Fruit fly (Drosophila melanogaster) whole organism, embryonic: Measurements from ENCODE around the gene Snx27.
A peak's percentile ranks its signal among the peaks of the same experiment; 100 is the strongest.

ENCODE experiments used
- Awh ChIP-seq: fragments of 200-800 bp; sonication (Bioruptor generic); IDR thresholded peaks from 2 replicates; pipeline ENCODE4, ENCODE4 v1.3.6; 2022; ENCODE audit warnings: missing biosample characterization, missing genetic modification characterization
- Bdp1 ChIP-seq: fragments of 200-800 bp; sonication (Bioruptor generic); optimal IDR thresholded peaks from 3 replicates; lab custom pipeline; 2016; ENCODE audit warnings: missing biosample characterization, missing genetic modification characterization
- BtbVII ChIP-seq: fragments of 200-800 bp; sonication (Bioruptor generic); optimal IDR thresholded peaks from 3 replicates; lab custom pipeline; 2017; ENCODE audit warnings: missing biosample characterization, mild to moderate bottlenecking, missing genetic modification characterization
- CG1024 ChIP-seq: fragments of 200-800 bp; sonication (Bioruptor generic); IDR thresholded peaks from 2 replicates; pipeline ENCODE4 v1.3.6; 2022; ENCODE audit warnings: missing biosample characterization, missing genetic modification characterization
- CG11247 ChIP-seq: fragments of 200-800 bp; sonication (Bioruptor generic); IDR thresholded peaks from 2 replicates; pipeline ENCODE4 v1.3.6; 2022; ENCODE audit warnings: missing biosample characterization, missing genetic modification characterization
- CG12236 ChIP-seq: fragments of 200-800 bp; sonication (Bioruptor generic); optimal IDR thresholded peaks from 2 replicates; lab custom pipeline; 2016; ENCODE audit warnings: missing biosample characterization, missing genetic modification characterization
- CG15011 ChIP-seq: fragments of 200-800 bp; sonication (Bioruptor generic); optimal IDR thresholded peaks from 3 replicates; lab custom pipeline; 2018; ENCODE audit warnings: missing biosample characterization, mild to moderate bottlenecking, missing genetic modification characterization
- CG1529 ChIP-seq: fragments of 200-800 bp; sonication (Bioruptor generic); optimal IDR thresholded peaks from 3 replicates; lab custom pipeline; 2018; ENCODE audit warnings: missing biosample characterization, missing genetic modification characterization
- CG1603 ChIP-seq: fragments of 200-800 bp; sonication (Bioruptor generic); optimal IDR thresholded peaks from 2 replicates; lab custom pipeline; 2019; ENCODE audit warnings: missing biosample characterization, mild to moderate bottlenecking, missing genetic modification characterization, moderate library complexity
- CG1647 ChIP-seq: fragments of 200-800 bp; sonication (Bioruptor generic); optimal IDR thresholded peaks from 3 replicates; lab custom pipeline; 2016; ENCODE audit warnings: missing biosample characterization, missing genetic modification characterization
- CG16863 ChIP-seq: fragments of 200-800 bp; sonication (Bioruptor generic); optimal IDR thresholded peaks from 3 replicates; lab custom pipeline; 2016; ENCODE audit warnings: missing biosample characterization, missing genetic modification characterization
- CG17361 ChIP-seq: fragments of 200-800 bp; sonication (Bioruptor generic); IDR thresholded peaks from 3 replicates; pipeline ENCODE4 v1.3.6; 2022; ENCODE audit warnings: missing biosample characterization, missing genetic modification characterization
- CG1792 ChIP-seq: fragments of 200-800 bp; sonication (Bioruptor generic); optimal IDR thresholded peaks from 2 replicates; lab custom pipeline; 2016; ENCODE audit warnings: missing biosample characterization, missing genetic modification characterization
- CG2120 ChIP-seq: fragments of 200-800 bp; sonication (Bioruptor generic); optimal IDR thresholded peaks from 3 replicates; lab custom pipeline; 2016; ENCODE audit warnings: missing biosample characterization, missing genetic modification characterization
- CG34376 ChIP-seq: fragments of 200-800 bp; sonication (Bioruptor generic); optimal IDR thresholded peaks from 2 replicates; lab custom pipeline; 2018; ENCODE audit warnings: missing biosample characterization, mild to moderate bottlenecking, missing genetic modification characterization
- CG34422 ChIP-seq: fragments of 200-800 bp; sonication (Bioruptor generic); IDR thresholded peaks from 3 replicates; pipeline ENCODE4 v1.3.6; 2022; ENCODE audit warnings: missing biosample characterization, missing genetic modification characterization
- CG43689 ChIP-seq: fragments of 200-800 bp; sonication (Bioruptor generic); IDR thresholded peaks from 2 replicates; pipeline ENCODE4 v1.3.6; 2022; ENCODE audit warnings: missing biosample characterization, missing genetic modification characterization
- CG4854 ChIP-seq: fragments of 200-800 bp; sonication (Bioruptor generic); optimal IDR thresholded peaks from 2 replicates; lab custom pipeline; 2016; ENCODE audit warnings: missing biosample characterization, missing genetic modification characterization, inconsistent platforms
- CG6254 ChIP-seq: fragments of 200-800 bp; sonication (Bioruptor generic); optimal IDR thresholded peaks from 3 replicates; lab custom pipeline; 2017; ENCODE audit warnings: mild to moderate bottlenecking, missing biosample characterization, missing genetic modification reagents, missing genetic modification characterization
- CG6272 ChIP-seq: fragments of 200-800 bp; sonication (Bioruptor generic); IDR thresholded peaks from 2 replicates; pipeline ENCODE4 v1.3.6; 2022; ENCODE audit warnings: missing biosample characterization, missing genetic modification characterization
- CTCF ChIP-seq: fragments of 200-800 bp; sonication (Bioruptor generic); optimal IDR thresholded peaks from 2 replicates; lab custom pipeline; 2017; ENCODE audit warnings: missing biosample characterization, mild to moderate bottlenecking, missing genetic modification characterization, moderate library complexity
- CrebB ChIP-seq: fragments of 200-800 bp; sonication (Bioruptor generic); optimal IDR thresholded peaks from 3 replicates; lab custom pipeline; 2018; ENCODE audit warnings: missing biosample characterization, mild to moderate bottlenecking, missing genetic modification characterization
- Dll ChIP-seq: fragments of 200-800 bp; sonication (Bioruptor generic); IDR thresholded peaks from 4 replicates; pipeline ENCODE4 v1.3.6; 2022; ENCODE audit warnings: missing biosample characterization, missing genetic modification characterization; ENCODE audit not compliant: partially characterized antibody
- Hr3 ChIP-seq: fragments of 200-800 bp; sonication (Bioruptor generic); optimal IDR thresholded peaks from 3 replicates; lab custom pipeline; 2016; ENCODE audit warnings: missing biosample characterization, missing genetic modification characterization
- Lhr ChIP-seq: fragments of 200-800 bp; sonication (Bioruptor generic); optimal IDR thresholded peaks from 3 replicates; lab custom pipeline; 2017; ENCODE audit warnings: mild to moderate bottlenecking, missing biosample characterization, missing genetic modification reagents, missing genetic modification characterization
- NC2β ChIP-seq: fragments of 200-800 bp; sonication (Bioruptor generic); optimal IDR thresholded peaks from 2 replicates; lab custom pipeline; 2016; ENCODE audit warnings: missing biosample characterization, missing genetic modification characterization
- Sox102F ChIP-seq: fragments of 200-800 bp; sonication (Bioruptor generic); optimal IDR thresholded peaks from 2 replicates; lab custom pipeline; 2018; ENCODE audit warnings: missing biosample characterization, mild to moderate bottlenecking, missing genetic modification characterization, moderate library complexity
- btn ChIP-seq: fragments of 200-800 bp; sonication (Bioruptor generic); optimal IDR thresholded peaks from 2 replicates; lab custom pipeline; 2016; ENCODE audit warnings: missing biosample characterization, missing genetic modification characterization
- cas ChIP-seq: fragments of 200-800 bp; sonication (Bioruptor generic); IDR thresholded peaks from 2 replicates; pipeline ENCODE4 v1.3.6; 2022; ENCODE audit warnings: missing biosample characterization, missing genetic modification characterization
- chif ChIP-seq, 2 experiments: fragments of 200-800 bp; sonication (Bioruptor generic); optimal IDR thresholded peaks; 3 replicates each; lab custom pipeline; 2016; ENCODE audit warnings: missing biosample characterization in 2 of 2, missing genetic modification characterization in 2 of 2
- dm ChIP-seq: fragments of 200-800 bp; sonication (Bioruptor generic); optimal IDR thresholded peaks from 3 replicates; lab custom pipeline; 2016; ENCODE audit warnings: missing biosample characterization, missing genetic modification characterization
- ems ChIP-seq: fragments of 200-800 bp; sonication (Bioruptor generic); optimal IDR thresholded peaks from 3 replicates; lab custom pipeline; 2016; ENCODE audit warnings: missing biosample characterization, missing genetic modification characterization
- fd3F ChIP-seq: fragments of 200-800 bp; sonication (Bioruptor generic); optimal IDR thresholded peaks from 2 replicates; lab custom pipeline; 2018; ENCODE audit warnings: missing biosample characterization, mild to moderate bottlenecking, missing genetic modification characterization, moderate library complexity
- fd64A ChIP-seq: fragments of 200-800 bp; sonication (Bioruptor generic); optimal IDR thresholded peaks from 3 replicates; lab custom pipeline; 2018; ENCODE audit warnings: missing biosample characterization, mild to moderate bottlenecking, missing genetic modification characterization
- gsb-n ChIP-seq: fragments of 200-800 bp; sonication (Bioruptor generic); optimal IDR thresholded peaks from 3 replicates; lab custom pipeline; 2018; ENCODE audit warnings: missing biosample characterization, mild to moderate bottlenecking, missing genetic modification characterization
- her ChIP-seq: fragments of 200-800 bp; sonication (Bioruptor generic); optimal IDR thresholded peaks from 2 replicates; lab custom pipeline; 2016; ENCODE audit warnings: missing biosample characterization, missing genetic modification characterization
- hth ChIP-seq: fragments of >200 bp; optimal IDR thresholded peaks from 2 replicates; lab custom pipeline; 2017; ENCODE audit warnings: inconsistent platforms
- lola ChIP-seq, 3 experiments: fragments of >200 bp in 2 of 3; fragments of 200-800 bp in 1 of 3; sonication (Bioruptor generic) in 1 of 3; optimal IDR thresholded peaks; 2 replicates each; lab custom pipeline; 2017 to 2019; ENCODE audit warnings: missing biosample characterization in 3 of 3, missing genetic modification characterization in 3 of 3, mild to moderate bottlenecking in 1 of 3, moderate library complexity in 1 of 3
- maf-S ChIP-seq: fragments of 200-800 bp; sonication (Bioruptor generic); optimal IDR thresholded peaks from 2 replicates; lab custom pipeline; 2016; ENCODE audit warnings: missing biosample characterization, missing genetic modification characterization
- org-1 ChIP-seq: fragments of 200-800 bp; sonication (Bioruptor generic); optimal IDR thresholded peaks from 2 replicates; lab custom pipeline; 2017; ENCODE audit warnings: missing biosample characterization, missing genetic modification characterization
- psq ChIP-seq: fragments of 200-800 bp; sonication (Bioruptor generic); optimal IDR thresholded peaks from 2 replicates; lab custom pipeline; 2017; ENCODE audit warnings: missing biosample characterization, missing genetic modification characterization
- pum ChIP-seq: fragments of 200-800 bp; sonication (Bioruptor generic); optimal IDR thresholded peaks from 2 replicates; lab custom pipeline; 2016; ENCODE audit warnings: missing biosample characterization, missing genetic modification characterization
- run ChIP-seq: fragments of 200-800 bp; sonication (Bioruptor generic); optimal IDR thresholded peaks from 3 replicates; lab custom pipeline; 2018; ENCODE audit warnings: missing biosample characterization, mild to moderate bottlenecking, missing genetic modification characterization
- sna ChIP-seq: fragments of 200-800 bp; sonication (Bioruptor generic); IDR thresholded peaks from 2 replicates; pipeline ENCODE4 v1.3.6; 2022; ENCODE audit warnings: missing biosample characterization, missing genetic modification characterization; ENCODE audit not compliant: partially characterized antibody
- trh ChIP-seq: fragments of 200-800 bp; sonication (Bioruptor generic); optimal IDR thresholded peaks from 2 replicates; lab custom pipeline; 2016; ENCODE audit warnings: missing biosample characterization, missing genetic modification characterization
- ttk ChIP-seq: fragments of 200-800 bp; sonication (Bioruptor generic); IDR thresholded peaks from 2 replicates; pipeline ENCODE4 v2.1.2; 2022; ENCODE audit warnings: missing biosample characterization, missing genetic modification characterization
- tup ChIP-seq: fragments of 200-800 bp; sonication (Bioruptor generic); optimal IDR thresholded peaks from 2 replicates; lab custom pipeline; 2016; ENCODE audit warnings: missing biosample characterization, mild to moderate bottlenecking, missing genetic modification characterization, moderate library complexity
- zfh1 ChIP-seq: fragments of 200-800 bp; sonication (Bioruptor generic); IDR thresholded peaks from 3 replicates; pipeline ENCODE4 v1.3.6; 2022; ENCODE audit warnings: missing biosample characterization, missing genetic modification characterization
- zfh2 ChIP-seq: fragments of 200-800 bp; sonication (Bioruptor generic); optimal IDR thresholded peaks from 2 replicates; lab custom pipeline; 2016; ENCODE audit warnings: missing biosample characterization, missing genetic modification characterization

Snx27 gene

dm6 chrX:5754837-5755828, 17.3 kb upstream of the Snx27 start, which contains the start of the genes lin-52 and CG15771 (continued):
- peak; percentile 90 for TF ChIP-seq fd3F (GFP tag; lab: Kevin White, UChicago)
- TF ChIP-seq fd64A (GFP tag; lab: Kevin White, UChicago): peak; percentile 87
- peak; percentile 93 for TF ChIP-seq CG15011 (GFP tag; lab: Kevin White, UChicago)
- TF ChIP-seq lola (GFP tag; optimal IDR thresholded peaks at IDR 0.05; lab: Kevin White, UChicago): peak in 1 of 3 experiments; percentile 92
- peak; percentile 93 for TF ChIP-seq Hr3 (GFP tag; lab: Kevin White, UChicago)
- peak; percentile 79 for TF ChIP-seq CG16863 (GFP tag; lab: Kevin White, UChicago)
- peak; percentile 37 for TF ChIP-seq CG1792 (GFP tag; lab: Kevin White, UChicago)
- TF ChIP-seq btn (GFP tag; lab: Kevin White, UChicago): peak; percentile 3
- peak; percentile 70 for TF ChIP-seq CG4854 (GFP tag; lab: Kevin White, UChicago)
- TF ChIP-seq pum: peak; percentile 72
- TF ChIP-seq hth (lab: Kevin White, UChicago): no peak
- TF ChIP-seq CrebB: peak; percentile 88
- TF ChIP-seq CG1529: peak; percentile 93
- peak; percentile 31 for TF ChIP-seq her (GFP tag; lab: Kevin White, UChicago)
- TF ChIP-seq BtbVII (GFP tag; lab: Kevin White, UChicago): peak; percentile 96
- TF ChIP-seq gsb-n (tag; lab: Kevin White, UChicago): peak; percentile 91
- peak; percentile 89 for TF ChIP-seq Sox102F (GFP tag; lab: Kevin White, UChicago)
- peak; percentile 94 for TF ChIP-seq org-1 (GFP tag; lab: Kevin White, UChicago)
- TF ChIP-seq Awh (GFP tag; lab: Robert Waterston, UW): peak; percentile 90
- peak; percentile 57; the same call in 2 of the 4 replicates for TF ChIP-seq Dll (GFP tag; lab: Robert Waterston, UW)
- TF ChIP-seq CG6272 (GFP tag; lab: Robert Waterston, UW): peak; percentile 87
- TF ChIP-seq ems (GFP tag; lab: Kevin White, UChicago): peak; percentile 74
- TF ChIP-seq zfh1 (GFP tag; lab: Robert Waterston, UW): peak; percentile 94
- peak; percentile 87 for TF ChIP-seq tup (GFP tag; lab: Kevin White, UChicago)
- TF ChIP-seq psq (GFP tag; lab: Kevin White, UChicago): peak; percentile 86
- peak; percentile 73 for TF ChIP-seq Lhr
- peak; percentile 41 to 80 for TF ChIP-seq chif (GFP tag; optimal IDR thresholded peaks at IDR 0.05; lab: Kevin White, UChicago)
- peak; percentile 69 for TF ChIP-seq CTCF (GFP tag; lab: Kevin White, UChicago)
- TF ChIP-seq CG6254 (GFP tag; lab: Kevin White, UChicago): peak; percentile 88
- peak; percentile 83 for TF ChIP-seq CG43689 (GFP tag; lab: Robert Waterston, UW)
- TF ChIP-seq CG34422: peak; percentile 91
- peak; percentile 93 for TF ChIP-seq CG17361 (GFP tag; lab: Robert Waterston, UW)
- peak; percentile 85 for TF ChIP-seq CG1603 (tag; lab: Kevin White, UChicago)
- peak; percentile 22 for TF ChIP-seq CG12236 (GFP tag; lab: Kevin White, UChicago)
- peak; percentile 93 for TF ChIP-seq CG11247 (GFP tag; lab: Robert Waterston, UW)
- peak; percentile 82 for TF ChIP-seq trh (GFP tag; lab: Kevin White, UChicago)
- TF ChIP-seq CG2120 (GFP tag; lab: Kevin White, UChicago): peak; percentile 92
- TF ChIP-seq cas (GFP tag; lab: Robert Waterston, UW): peak; percentile 87
- peak; percentile 28 for TF ChIP-seq NC2β
- TF ChIP-seq Bdp1: peak; percentile 55
- peak; percentile 41 for TF ChIP-seq maf-S (GFP tag; lab: Kevin White, UChicago)
- peak; percentile 90 for TF ChIP-seq ttk (GFP tag; lab: Robert Waterston, UW)
- peak; percentile 90 for TF ChIP-seq run (tag; lab: Kevin White, UChicago)
- TF ChIP-seq CG1024 (GFP tag; lab: Robert Waterston, UW): peak; percentile 78
- peak; percentile 85 for TF ChIP-seq dm
- peak; percentile 53 for TF ChIP-seq CG1647 (GFP tag; lab: Kevin White, UChicago)
- TF ChIP-seq zfh2 (GFP tag; lab: Kevin White, UChicago): peak; percentile 44
- peak; percentile 98 for TF ChIP-seq CG34376
- 0 out of 2 replicates have a peak, but pooled peaks have one; percentile 15 for TF ChIP-seq sna (GFP tag; lab: Robert Waterston, UW)
